Worm (Caenorhabditis elegans): ENCODE results near the gene F58B4.5.

Gene F58B4.5

ce11 chrV:10961448-10961870 is 29.0 kb downstream of the F58B4.5 start (continued):
- TF ChIP-seq ceh-31 (tag; optimal IDR thresholded peaks at IDR 0.05), result peak; percentile 62
- TF ChIP-seq eyg-1 (tag; optimal IDR thresholded peaks at IDR 0.05), result no peak
- no peak for TF ChIP-seq sdc-2 (tag; optimal IDR thresholded peaks at IDR 0.05)
- TF ChIP-seq pqm-1 (tag; optimal IDR thresholded peaks at IDR 0.05), result no peak
- TF ChIP-seq mec-3 (tag; optimal IDR thresholded peaks at IDR 0.05; ENCODE audit: borderline replicate concordance), result peak; percentile 49

ce11 chrV:10965501-10965900 is 33.0 kb downstream of the F58B4.5 start, which contains the start of the genes ctf-4 and eef-1G:
Gene ctf-4 (minus strand): TSS chrV:10965539.
Gene eef-1G (plus strand): TSS chrV:10965719.
- peak; percentile 18 for TF ChIP-seq ceh-24 (tag; optimal IDR thresholded peaks at IDR 0.05)
- no peak for TF ChIP-seq C08G9.2 (tag; optimal IDR thresholded peaks at IDR 0.05)
- no peak for TF ChIP-seq ceh-19 (GFP tag; optimal IDR thresholded peaks at IDR 0.05)
- no peak for TF ChIP-seq ceh-45 (GFP tag; IDR thresholded peaks at IDR 0.05)
- peak; percentile 72 for TF ChIP-seq tbx-2 (tag; optimal IDR thresholded peaks at IDR 0.05)
- peak; percentile 62 for TF ChIP-seq ceh-18 (tag; optimal IDR thresholded peaks at IDR 0.05)
- peak; percentile 52 for TF ChIP-seq unc-42 (tag; optimal IDR thresholded peaks at IDR 0.05)
- TF ChIP-seq fkh-10 (GFP tag; optimal IDR thresholded peaks at IDR 0.05), result no peak
- peak; percentile 30 for TF ChIP-seq ceh-14 (tag; optimal IDR thresholded peaks at IDR 0.05)
- TF ChIP-seq dve-1 (tag; optimal IDR thresholded peaks at IDR 0.05), result peak; percentile 85
- peak; percentile 64 for TF ChIP-seq ceh-31 (tag; optimal IDR thresholded peaks at IDR 0.05)
- peak; percentile 62 for TF ChIP-seq pqm-1 (tag; optimal IDR thresholded peaks at IDR 0.05)
- peak; percentile 72 for TF ChIP-seq ref-2 (tag; optimal IDR thresholded peaks at IDR 0.05)
- TF ChIP-seq che-1 (tag; optimal IDR thresholded peaks at IDR 0.05), result no peak
- TF ChIP-seq ets-4 (tag; optimal IDR thresholded peaks at IDR 0.05), result peak; percentile 29
- no peak for TF ChIP-seq tbx-7 (tag; optimal IDR thresholded peaks at IDR 0.05)
- peak; percentile 18 for TF ChIP-seq ceh-2 (tag; optimal IDR thresholded peaks at IDR 0.05)
- TF ChIP-seq ceh-34 (tag; optimal IDR thresholded peaks at IDR 0.05), result peak; percentile 69
- TF ChIP-seq pros-1 (tag; optimal IDR thresholded peaks at IDR 0.05), result peak; percentile 5
- TF ChIP-seq pat-9 (tag; optimal IDR thresholded peaks at IDR 0.05), result peak; percentile 41
- peak; percentile 90 for TF ChIP-seq rnt-1 (tag; optimal IDR thresholded peaks at IDR 0.05)
- peak; percentile 28 for TF ChIP-seq hlh-8 (tag; optimal IDR thresholded peaks at IDR 0.05)
- TF ChIP-seq unc-55 (GFP tag; optimal IDR thresholded peaks at IDR 0.05), result peak; percentile 85
- peak; percentile 18 for TF ChIP-seq hlh-30 (tag; optimal IDR thresholded peaks at IDR 0.05; ENCODE audit: insufficient read depth)
- peak; percentile 88 for TF ChIP-seq nfya-1 (tag; optimal IDR thresholded peaks at IDR 0.05)
- TF ChIP-seq syd-9 (tag; optimal IDR thresholded peaks at IDR 0.05), result peak; percentile 25

ce11 chrV:10966874-10967273 is 34.4 kb downstream of the F58B4.5 start:
- no peak for TF ChIP-seq ref-2 (tag; optimal IDR thresholded peaks at IDR 0.05)
- no peak for TF ChIP-seq gmeb-2 (tag; optimal IDR thresholded peaks at IDR 0.05)
- TF ChIP-seq pha-2 (tag; optimal IDR thresholded peaks at IDR 0.05), result no peak
- TF ChIP-seq syd-9 (tag; optimal IDR thresholded peaks at IDR 0.05), result no peak
- TF ChIP-seq dmd-4 (tag; optimal IDR thresholded peaks at IDR 0.05; ENCODE audit: borderline replicate concordance), result no peak
- TF ChIP-seq ceh-6 (GFP tag; optimal IDR thresholded peaks at IDR 0.05), result no peak
- no peak for TF ChIP-seq odd-2 (tag; optimal IDR thresholded peaks at IDR 0.05)
- TF ChIP-seq C08G9.2 (tag; optimal IDR thresholded peaks at IDR 0.05), result no peak
- TF ChIP-seq dve-1 (tag; optimal IDR thresholded peaks at IDR 0.05), result no peak
- TF ChIP-seq hlh-6 (tag; optimal IDR thresholded peaks at IDR 0.05), result no peak
- TF ChIP-seq pros-1 (tag; optimal IDR thresholded peaks at IDR 0.05), result no peak
- TF ChIP-seq lin-11 (tag; optimal IDR thresholded peaks at IDR 0.05), result no peak
- TF ChIP-seq sdc-2 (tag; optimal IDR thresholded peaks at IDR 0.05), result no peak
- no peak for TF ChIP-seq ceh-48 (tag; optimal IDR thresholded peaks at IDR 0.05)
- TF ChIP-seq pqm-1 (tag; optimal IDR thresholded peaks at IDR 0.05), result no peak

Measured in whole organism, late embryonic.